Worm (Caenorhabditis elegans): Measurements from ENCODE around the gene H25P19.1.

DNA sequence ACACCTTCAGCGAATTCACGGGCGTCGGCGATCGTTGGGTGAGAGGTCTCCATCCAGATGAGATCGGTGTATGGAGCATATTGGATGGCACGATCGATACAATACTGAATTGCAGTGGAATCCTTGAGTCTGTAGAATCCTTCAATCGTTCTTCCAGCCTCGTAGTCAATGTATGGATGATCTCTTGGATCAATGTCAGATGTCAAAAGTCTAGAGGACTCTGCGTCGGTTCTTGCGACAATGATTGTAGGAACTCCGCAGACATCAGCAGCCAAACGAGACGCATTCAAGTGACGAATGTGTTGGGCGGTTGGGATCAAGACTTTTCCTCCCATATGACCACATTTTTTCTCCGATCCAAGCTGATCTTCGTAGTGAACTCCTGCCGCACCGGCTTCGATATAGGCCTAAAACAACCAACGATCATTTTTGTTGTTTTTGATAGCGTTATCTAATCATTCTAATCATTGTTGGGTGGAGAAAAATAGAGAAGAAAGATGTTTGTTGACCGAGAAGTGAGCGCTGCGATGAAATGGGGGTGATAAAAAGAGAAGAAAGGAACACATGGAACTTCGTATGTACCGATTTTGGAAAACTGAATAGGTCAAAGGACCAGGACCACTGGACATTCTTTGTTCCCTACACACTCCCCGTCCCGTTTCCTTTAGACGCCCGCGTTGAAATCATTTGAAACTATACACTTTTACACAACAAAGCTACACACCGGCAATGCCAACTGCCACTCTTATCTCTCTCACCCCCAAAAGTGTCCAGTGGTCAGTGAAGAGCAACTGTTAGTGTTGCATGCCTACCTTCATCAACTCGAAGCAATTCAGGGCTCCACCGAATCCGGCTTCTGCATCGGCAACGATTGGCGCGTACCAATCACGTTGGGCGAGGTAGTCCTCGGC lies 39.3 kb downstream of the H25P19.1 start:
- TF ChIP-seq ceh-82 (tag; optimal IDR thresholded peaks at IDR 0.05) = no peak
- TF ChIP-seq elt-3 (tag; optimal IDR thresholded peaks at IDR 0.05) = no peak

All from whole organism, L2 larva.